Worm (Caenorhabditis elegans) whole organism, L2 larva: ENCODE data around the gene lelo-3.

Experiments
- ZK546.5 ChIP-seq: sonication (generic microtip); optimal IDR thresholded peaks from 2 replicates; lab custom pipeline; 2017; ENCODE audit warnings: missing biosample characterization, missing genetic modification characterization
- egl-27 ChIP-seq: sonication (generic microtip); optimal IDR thresholded peaks from 3 replicates; lab custom pipeline; 2017; ENCODE audit warnings: missing biosample characterization, missing genetic modification reagents, missing genetic modification characterization
- lsy-2 ChIP-seq, 2 experiments: fragments of 150-350 bp in 1 of 2; sonication (generic microtip) in 1 of 2; optimal IDR thresholded peaks; 2 replicates each; lab custom pipeline; 2014 to 2017; ENCODE audit warnings: missing biosample characterization in 2 of 2, missing genetic modification characterization in 2 of 2
- mbf-1 ChIP-seq: sonication (generic microtip); optimal IDR thresholded peaks from 2 replicates; lab custom pipeline; 2017; ENCODE audit warnings: missing biosample characterization, missing genetic modification characterization
- nhr-11 ChIP-seq: fragments of 150-350 bp; optimal IDR thresholded peaks from 2 replicates; lab custom pipeline; 2014; ENCODE audit warnings: missing biosample characterization, missing genetic modification characterization
- nhr-6 ChIP-seq: fragments of 150-350 bp; optimal IDR thresholded peaks from 2 replicates; lab custom pipeline; 2014; ENCODE audit warnings: missing biosample characterization, missing genetic modification characterization
- skn-1 ChIP-seq: sonication (generic microtip); optimal IDR thresholded peaks from 2 replicates; lab custom pipeline; 2017; ENCODE audit warnings: missing biosample characterization, missing genetic modification characterization
- snpc-4 ChIP-seq: fragments of 150-350 bp; optimal IDR thresholded peaks from 2 replicates; lab custom pipeline; 2014; ENCODE audit warnings: missing biosample characterization, missing genetic modification characterization
- unc-55 ChIP-seq: fragments of 150-350 bp; sonication (generic microtip); optimal IDR thresholded peaks from 3 replicates; lab custom pipeline; 2014; ENCODE audit warnings: missing biosample characterization, missing genetic modification reagents, missing genetic modification characterization

ce11 chrX:6052744-6053143, 30.4 kb upstream of the lelo-3 start, which contains the start of gene C45B2.6:
- TF ChIP-seq ZK546.5: no peak
- no peak for TF ChIP-seq nhr-6 (tag; lab: Kevin White, UChicago)
- TF ChIP-seq snpc-4: no peak
- TF ChIP-seq egl-27 (tag; lab: Kevin White, UChicago): no peak
- no peak for TF ChIP-seq nhr-11 (tag; lab: Kevin White, UChicago)
- peak; percentile 21 for TF ChIP-seq unc-55
- TF ChIP-seq lsy-2 (tag; optimal IDR thresholded peaks at IDR 0.05; lab: Kevin White, UChicago): peak in 1 of 2 experiments; percentile 19
- no peak for TF ChIP-seq mbf-1 (tag; lab: Kevin White, UChicago)
- no peak for TF ChIP-seq skn-1 (tag; lab: Kevin White, UChicago)
